Fruit fly (Drosophila melanogaster) whole organism, prepupa: ENCODE results near the gene Meltrin.
A peak's percentile ranks its signal among the peaks of the same experiment; 100 is the strongest.

Experiments
- Blimp-1 ChIP-seq: fragments of 200-800 bp; sonication (Bioruptor generic); optimal IDR thresholded peaks from 3 replicates; lab custom pipeline; 2017; ENCODE audit warnings: missing biosample characterization, missing genetic modification characterization, mild to moderate bottlenecking, moderate library complexity, missing genetic modification reagents
- CG10669 ChIP-seq: fragments of 200-800 bp; sonication (Bioruptor generic); optimal IDR thresholded peaks from 3 replicates; lab custom pipeline; 2018; ENCODE audit warnings: missing biosample characterization, mild to moderate bottlenecking, missing genetic modification characterization, moderate library complexity
- CG15336 ChIP-seq: fragments of 200-800 bp; sonication (Bioruptor generic); IDR thresholded peaks from 2 replicates; pipeline ENCODE4 v1.3.6; 2022; ENCODE audit warnings: missing biosample characterization, missing genetic modification characterization
- CG1621 ChIP-seq: fragments of 200-800 bp; sonication (Bioruptor generic); optimal IDR thresholded peaks from 3 replicates; lab custom pipeline; 2018; ENCODE audit warnings: missing biosample characterization, mild to moderate bottlenecking, missing genetic modification characterization
- CG3032 ChIP-seq: fragments of 200-800 bp; optimal IDR thresholded peaks from 2 replicates; lab custom pipeline; 2019; ENCODE audit warnings: missing biosample characterization, mild to moderate bottlenecking, missing genetic modification characterization, moderate library complexity
- CG32006 ChIP-seq: fragments of 200-800 bp; sonication (Bioruptor generic); optimal IDR thresholded peaks from 3 replicates; lab custom pipeline; 2017; ENCODE audit warnings: missing biosample characterization, mild to moderate bottlenecking, missing genetic modification characterization
- CG3919 ChIP-seq: fragments of 200-800 bp; sonication (Bioruptor generic); optimal IDR thresholded peaks from 3 replicates; lab custom pipeline; 2016; ENCODE audit warnings: missing biosample characterization, missing genetic modification characterization
- CG6163 ChIP-seq: fragments of 200-800 bp; sonication (Bioruptor generic); IDR thresholded peaks from 3 replicates; pipeline ENCODE4 v1.3.6; 2022; ENCODE audit warnings: missing biosample characterization, missing genetic modification characterization
- CG6792 ChIP-seq: fragments of 200-800 bp; sonication (Bioruptor generic); optimal IDR thresholded peaks from 3 replicates; lab custom pipeline; 2016; ENCODE audit warnings: missing biosample characterization, missing genetic modification characterization
- CG6808 ChIP-seq: fragments of 200-800 bp; sonication (Bioruptor generic); optimal IDR thresholded peaks from 3 replicates; lab custom pipeline; 2017; ENCODE audit warnings: missing biosample characterization, missing genetic modification characterization, mild to moderate bottlenecking, moderate library complexity, missing genetic modification reagents
- CG6854 ChIP-seq: fragments of 200-800 bp; sonication (Bioruptor generic); optimal IDR thresholded peaks from 2 replicates; lab custom pipeline; 2017; ENCODE audit warnings: missing biosample characterization, mild to moderate bottlenecking, missing genetic modification characterization
- CG7368 ChIP-seq: fragments of 200-800 bp; sonication (Bioruptor generic); optimal IDR thresholded peaks from 3 replicates; lab custom pipeline; 2016; ENCODE audit warnings: missing biosample characterization, missing genetic modification characterization
- CG8119 ChIP-seq: fragments of 200-800 bp; sonication (Bioruptor generic); IDR thresholded peaks from 3 replicates; pipeline ENCODE4 v1.3.6; 2022; ENCODE audit warnings: missing biosample characterization, missing genetic modification characterization
- CG8319 ChIP-seq: fragments of 200-800 bp; sonication (Bioruptor generic); optimal IDR thresholded peaks from 3 replicates; lab custom pipeline; 2016; ENCODE audit warnings: missing biosample characterization, missing genetic modification characterization
- CG8632 ChIP-seq: fragments of 200-800 bp; sonication (Bioruptor generic); optimal IDR thresholded peaks from 3 replicates; lab custom pipeline; 2016; ENCODE audit warnings: missing biosample characterization, missing genetic modification characterization
- CG9139 ChIP-seq: fragments of 200-800 bp; sonication (Bioruptor generic); optimal IDR thresholded peaks from 3 replicates; lab custom pipeline; 2017; ENCODE audit warnings: missing biosample characterization, mild to moderate bottlenecking, missing genetic modification characterization
- Eip75B ChIP-seq: fragments of 200-800 bp; sonication (Bioruptor generic); optimal IDR thresholded peaks from 3 replicates; lab custom pipeline; 2016; ENCODE audit warnings: missing biosample characterization, missing genetic modification characterization
- Eip78C ChIP-seq: fragments of 200-800 bp; sonication (Bioruptor generic); peaks from one replicate; lab custom pipeline; 2016; ENCODE audit warnings: missing biosample characterization, missing genetic modification characterization
- Ets96B ChIP-seq: fragments of 200-800 bp; optimal IDR thresholded peaks from 2 replicates; lab custom pipeline; 2019; ENCODE audit warnings: missing biosample characterization, mild to moderate bottlenecking, missing genetic modification characterization, moderate library complexity
- Gug ChIP-seq: fragments of 200-800 bp; sonication (Bioruptor generic); IDR thresholded peaks from 2 replicates; pipeline ENCODE4 v1.3.6; 2022; ENCODE audit warnings: missing biosample characterization, missing genetic modification characterization
- Hr38 ChIP-seq: sonication (Bioruptor generic); optimal IDR thresholded peaks from 2 replicates; lab custom pipeline; 2016; ENCODE audit warnings: missing biosample characterization, missing genetic modification characterization
- Met ChIP-seq: fragments of 200-800 bp; sonication (Bioruptor generic); optimal IDR thresholded peaks from 3 replicates; lab custom pipeline; 2016; ENCODE audit warnings: missing biosample characterization, missing genetic modification characterization
- Smox ChIP-seq: fragments of 200-800 bp; sonication (Bioruptor generic); optimal IDR thresholded peaks from 3 replicates; lab custom pipeline; 2016; ENCODE audit warnings: missing biosample characterization, missing genetic modification characterization
- Sox102F ChIP-seq: fragments of 200-800 bp; sonication (Bioruptor generic); optimal IDR thresholded peaks from 2 replicates; lab custom pipeline; 2016; ENCODE audit warnings: missing biosample characterization, mild to moderate bottlenecking, missing genetic modification characterization
- Sox14 ChIP-seq: fragments of 200-800 bp; sonication (Bioruptor generic); optimal IDR thresholded peaks from 3 replicates; lab custom pipeline; 2016; ENCODE audit warnings: missing biosample characterization, missing genetic modification characterization
- achi ChIP-seq: fragments of 200-800 bp; sonication (Bioruptor generic); optimal IDR thresholded peaks from 3 replicates; lab custom pipeline; 2016; ENCODE audit warnings: missing biosample characterization, missing genetic modification characterization
- acj6 ChIP-seq: fragments of 200-800 bp; sonication (Bioruptor generic); optimal IDR thresholded peaks from 3 replicates; lab custom pipeline; 2016; ENCODE audit warnings: missing biosample characterization, missing genetic modification characterization
- cyc ChIP-seq: fragments of 200-800 bp; sonication (Bioruptor generic); optimal IDR thresholded peaks from 3 replicates; lab custom pipeline; 2016; ENCODE audit warnings: missing biosample characterization, missing genetic modification characterization
- dsx ChIP-seq: fragments of 200-800 bp; optimal IDR thresholded peaks from 3 replicates; lab custom pipeline; 2019; ENCODE audit warnings: missing biosample characterization, mild to moderate bottlenecking, missing genetic modification characterization, moderate library complexity; ENCODE audit not compliant: poor library complexity, severe bottlenecking
- eg ChIP-seq: fragments of 200-800 bp; sonication (Bioruptor generic); IDR thresholded peaks from 3 replicates; pipeline ENCODE4 v1.3.6; 2022; ENCODE audit warnings: missing biosample characterization, missing genetic modification characterization
- esn ChIP-seq: fragments of 200-800 bp; sonication (Bioruptor generic); optimal IDR thresholded peaks from 2 replicates; lab custom pipeline; 2016; ENCODE audit warnings: missing biosample characterization, mild to moderate bottlenecking, missing genetic modification characterization, moderate library complexity
- fd59A ChIP-seq: fragments of 200-800 bp; sonication (Bioruptor generic); optimal IDR thresholded peaks from 2 replicates; lab custom pipeline; 2017; ENCODE audit warnings: missing biosample characterization, mild to moderate bottlenecking, missing genetic modification characterization, missing genetic modification reagents
- fkh ChIP-seq: fragments of 200-800 bp; sonication (Bioruptor generic); optimal IDR thresholded peaks from 3 replicates; lab custom pipeline; 2017; ENCODE audit warnings: missing biosample characterization, mild to moderate bottlenecking, missing genetic modification characterization, moderate library complexity
- lz ChIP-seq: fragments of 200-800 bp; sonication (Bioruptor generic); optimal IDR thresholded peaks from 3 replicates; lab custom pipeline; 2016; ENCODE audit warnings: missing biosample characterization, missing genetic modification characterization
- spab ChIP-seq: fragments of 200-800 bp; sonication (Bioruptor generic); optimal IDR thresholded peaks from 2 replicates; lab custom pipeline; 2017; ENCODE audit warnings: missing biosample characterization, mild to moderate bottlenecking, missing genetic modification characterization, missing genetic modification reagents
- ss ChIP-seq, 2 experiments: fragments of 200-800 bp; sonication (Bioruptor generic); optimal IDR thresholded peaks; 2 replicates in 1 of 2; 3 replicates in 1 of 2; lab custom pipeline; 2017 to 2018; ENCODE audit warnings: mild to moderate bottlenecking in 2 of 2, missing biosample characterization in 2 of 2, missing genetic modification characterization in 2 of 2, moderate library complexity in 1 of 2
- svp ChIP-seq: fragments of 200-800 bp; sonication (Bioruptor generic); peaks from one replicate; lab custom pipeline; 2016; ENCODE audit warnings: missing biosample characterization, missing genetic modification characterization
- topi ChIP-seq: fragments of 200-800 bp; sonication (Bioruptor generic); optimal IDR thresholded peaks from 3 replicates; lab custom pipeline; 2016; ENCODE audit warnings: missing biosample characterization, missing genetic modification characterization
- vri ChIP-seq: fragments of 200-800 bp; sonication (Bioruptor generic); optimal IDR thresholded peaks from 3 replicates; lab custom pipeline; 2016; ENCODE audit warnings: missing biosample characterization, mild to moderate bottlenecking, missing genetic modification characterization

Gene Meltrin

DNA sequence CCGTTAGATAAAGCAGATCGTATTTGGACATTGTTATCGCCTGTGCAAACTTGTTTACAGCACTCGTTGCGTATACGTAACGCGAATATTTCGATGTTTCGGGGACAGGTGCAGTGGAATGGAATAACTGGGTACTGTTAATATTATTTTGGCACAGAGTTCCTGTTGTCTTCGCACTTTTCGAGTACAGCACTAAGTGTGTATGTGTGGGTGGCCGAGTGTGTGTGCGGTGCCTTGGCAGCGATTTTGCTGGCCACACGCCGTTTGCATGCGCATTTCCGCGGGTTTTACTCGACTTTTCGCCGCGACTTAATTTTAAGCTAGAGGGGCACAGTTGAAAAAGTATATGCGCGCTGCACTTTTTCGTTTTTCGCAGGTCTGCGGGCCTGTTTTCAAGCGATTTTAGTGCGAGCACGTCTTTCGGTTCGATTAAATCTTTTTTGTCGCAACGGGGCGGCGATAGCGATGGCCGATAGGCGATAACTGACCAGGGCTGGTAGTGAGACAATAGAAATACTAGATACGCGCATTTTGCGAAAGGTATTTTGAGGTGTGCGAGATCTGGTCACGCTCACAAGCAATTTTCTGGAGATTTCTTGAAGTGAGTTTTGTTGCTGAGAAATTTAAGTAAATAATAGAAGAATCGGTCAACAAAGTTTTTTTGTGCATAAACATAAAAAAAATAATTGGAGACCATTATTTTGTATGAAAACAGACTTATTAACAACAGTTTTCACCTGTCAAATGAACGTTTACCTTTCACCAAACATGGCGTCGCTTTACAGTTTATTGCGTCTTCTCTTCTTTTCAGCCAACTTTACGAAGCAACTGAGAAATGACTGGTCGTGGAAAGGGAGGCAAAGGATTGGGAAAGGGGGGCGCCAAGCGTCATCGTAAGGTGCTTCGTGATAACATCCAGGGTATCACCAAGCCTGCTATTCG lies 71.6 kb downstream of the Meltrin start, which contains the start of the genes put and His4r:
Gene put, minus strand, starts transcription at position 489 of the 942 bp plus-strand sequence.
Gene His4r, plus strand, starts transcription at position 541 of the 942 bp plus-strand sequence.
- TF ChIP-seq vri, result peak; percentile 20
- TF ChIP-seq CG6792 (GFP tag; lab: Kevin White, UChicago), result no peak
- no peak for TF ChIP-seq CG8319 (GFP tag; lab: Kevin White, UChicago)
- no peak for TF ChIP-seq spab (GFP tag; lab: Kevin White, UChicago)
- TF ChIP-seq CG1621 (tag; lab: Kevin White, UChicago), result no peak
- TF ChIP-seq acj6 (GFP tag; lab: Kevin White, UChicago), result no peak
- no peak for TF ChIP-seq lz (GFP tag; lab: Kevin White, UChicago)
- TF ChIP-seq CG8119 (GFP tag; lab: Robert Waterston, UW), result no peak
- TF ChIP-seq CG15336 (GFP tag; lab: Robert Waterston, UW), result 0 out of 2 replicates have a peak, but pooled peaks have one; percentile 34
- 0 out of 3 replicates have a peak, but pooled peaks have one; percentile 21 for TF ChIP-seq eg (GFP tag; lab: Robert Waterston, UW)
- TF ChIP-seq Blimp-1 (GFP tag; lab: Kevin White, UChicago), result no peak
- TF ChIP-seq topi (GFP tag; lab: Kevin White, UChicago), result peak; percentile 33
- TF ChIP-seq CG10669 (GFP tag; lab: Kevin White, UChicago), result no peak
- peak; percentile 44 for TF ChIP-seq svp (GFP tag; lab: Kevin White, UChicago)
- TF ChIP-seq Sox14 (GFP tag; lab: Kevin White, UChicago), result peak; percentile 64
- no peak for TF ChIP-seq Smox
- no peak for TF ChIP-seq dsx
- TF ChIP-seq cyc (GFP tag; lab: Kevin White, UChicago), result peak; percentile 13
- TF ChIP-seq CG32006 (GFP tag; lab: Kevin White, UChicago), result no peak
- TF ChIP-seq CG3919, result peak; percentile 31
- no peak for TF ChIP-seq Gug (GFP tag; lab: Robert Waterston, UW)
- peak; percentile 2 for TF ChIP-seq Ets96B
- peak; percentile 61 for TF ChIP-seq Sox102F (GFP tag; lab: Kevin White, UChicago)
- no peak for TF ChIP-seq CG7368 (GFP tag; lab: Kevin White, UChicago)
- no peak for TF ChIP-seq CG9139 (GFP tag; lab: Kevin White, UChicago)
- peak; percentile 35 for TF ChIP-seq fkh (GFP tag; lab: Kevin White, UChicago)
- no peak for TF ChIP-seq achi (GFP tag; lab: Kevin White, UChicago)
- TF ChIP-seq Eip75B (GFP tag; lab: Kevin White, UChicago), result peak; percentile 39
- peak; percentile 44; the same call in 2 of the 3 replicates for TF ChIP-seq CG6163
- no peak for TF ChIP-seq Hr38 (GFP tag; lab: Kevin White, UChicago)
- TF ChIP-seq Eip78C (GFP tag; lab: Kevin White, UChicago), result peak; percentile 69
- TF ChIP-seq esn (GFP tag; lab: Kevin White, UChicago), result peak; percentile 8
- no peak for TF ChIP-seq CG8632 (GFP tag; lab: Kevin White, UChicago)
- no peak for TF ChIP-seq CG6808
- TF ChIP-seq fd59A (GFP tag; lab: Kevin White, UChicago), result no peak
- peak; percentile 3 for TF ChIP-seq CG6854 (GFP tag; lab: Kevin White, UChicago)
- TF ChIP-seq Met (GFP tag; lab: Kevin White, UChicago), result peak; percentile 6
- TF ChIP-seq CG3032 (tag; lab: Kevin White, UChicago), result peak; percentile 21
- peak; percentile 16 to 29 for TF ChIP-seq ss (GFP tag; optimal IDR thresholded peaks at IDR 0.05; lab: Kevin White, UChicago)
